Comparison of ENCODE assay signal across 7 worm cellular contexts in the genomic region with DNA sequence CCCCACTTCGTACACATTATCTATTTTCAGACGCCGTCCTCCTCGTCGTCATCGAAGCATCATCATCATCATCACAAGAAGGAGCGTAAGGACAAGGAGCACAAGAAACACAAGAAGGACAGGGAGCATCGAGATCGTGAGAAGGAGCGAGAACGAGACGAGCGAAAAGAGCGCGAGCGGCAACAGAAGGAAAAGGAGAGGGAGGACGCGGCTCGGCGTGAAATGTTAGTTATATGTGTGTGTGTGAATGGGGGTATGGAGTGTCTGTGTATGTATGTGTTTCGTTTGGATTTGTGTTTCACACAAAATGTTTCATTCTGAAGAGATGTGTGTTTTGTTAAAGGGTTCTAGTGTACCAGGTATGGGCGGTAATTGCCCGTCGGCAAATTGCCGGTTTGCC.
TF ChIP-seq lines count a peak whose summit lies in the region.

No protein-coding gene starts in this region.

TF ChIP-seq in whole organism, L1 larva, 84 proteins besides CTCF, POLR2A, EP300 and RAD21:
- TF ChIP-seq lin-14 (GFP tag; optimal IDR thresholded peaks at IDR 0.05; lab: Kevin White, UChicago) (peak; percentile 50), nhr-12 (tag; optimal IDR thresholded peaks at IDR 0.05; lab: Kevin White, UChicago) (no peak), swsn-7 (tag; optimal IDR thresholded peaks at IDR 0.05; lab: Kevin White, UChicago) (peak; percentile 15), rnt-1 (tag; optimal IDR thresholded peaks at IDR 0.05; lab: Kevin White, UChicago) (no peak), hlh-4 (tag; optimal IDR thresholded peaks at IDR 0.05; lab: Kevin White, UChicago) (no peak), F16B12.6 (tag; optimal IDR thresholded peaks at IDR 0.05; lab: Kevin White, UChicago) (no peak), ceh-82 (tag; optimal IDR thresholded peaks at IDR 0.05; lab: Kevin White, UChicago) (peak in 1 of 3 experiments; percentile 13), snu-23 (GFP tag; optimal IDR thresholded peaks at IDR 0.05; lab: Kevin White, UChicago) (peak; percentile 15), isw-1 (GFP tag; IDR thresholded peaks at IDR 0.05; lab: Robert Waterston, UW) (no peak), unc-86 (tag; optimal IDR thresholded peaks at IDR 0.05; lab: Kevin White, UChicago) (peak; percentile 2), fkh-8 (tag; optimal IDR thresholded peaks at IDR 0.05; lab: Kevin White, UChicago) (peak; percentile 12), blmp-1 (tag; optimal IDR thresholded peaks at IDR 0.05; lab: Kevin White, UChicago) (no peak)

TF ChIP-seq in whole organism, L2 larva, 48 proteins besides CTCF, POLR2A, EP300 and RAD21 (continues in another document):
- TF ChIP-seq unc-39 (tag; optimal IDR thresholded peaks at IDR 0.05; lab: Kevin White, UChicago) (no peak), egl-27 (tag; optimal IDR thresholded peaks at IDR 0.05; lab: Kevin White, UChicago) (no peak), ceh-16 (tag; optimal IDR thresholded peaks at IDR 0.05; lab: Kevin White, UChicago) (no peak), Y55F3AM.14 (GFP tag; optimal IDR thresholded peaks at IDR 0.05; lab: Kevin White, UChicago) (no peak), sma-9 (GFP tag; optimal IDR thresholded peaks at IDR 0.05; lab: Kevin White, UChicago) (peak; percentile 13), sma-9 (tag; optimal IDR thresholded peaks at IDR 0.05; lab: Kevin White, UChicago) (no peak), unc-62 (GFP tag; optimal IDR thresholded peaks at IDR 0.05; lab: Kevin White, UChicago) (no peak), aly-2 (tag; optimal IDR thresholded peaks at IDR 0.05; lab: Kevin White, UChicago) (no peak), sem-4 (tag; optimal IDR thresholded peaks at IDR 0.05; lab: Kevin White, UChicago) (no peak), unc-55 (GFP tag; optimal IDR thresholded peaks at IDR 0.05; lab: Kevin White, UChicago) (peak; percentile 37), sma-3 (GFP tag; optimal IDR thresholded peaks at IDR 0.05; lab: Kevin White, UChicago) (no peak), ztf-11 (tag; optimal IDR thresholded peaks at IDR 0.05; lab: Kevin White, UChicago) (no peak), nhr-23 (tag; optimal IDR thresholded peaks at IDR 0.05; lab: Kevin White, UChicago) (no peak)

TF ChIP-seq in whole organism, L3 larva, 47 proteins besides CTCF, POLR2A, EP300 and RAD21:
- TF ChIP-seq lin-39 (tag; optimal IDR thresholded peaks at IDR 0.05; lab: Kevin White, UChicago) (peak; percentile 31), ceh-28 (tag; optimal IDR thresholded peaks at IDR 0.05; lab: Kevin White, UChicago) (no peak), hmg-11 (tag; optimal IDR thresholded peaks at IDR 0.05; lab: Kevin White, UChicago) (peak; percentile 62)
TF ChIP-seq in whole organism, L3 larva: peak in this region for 2.

TF ChIP-seq in whole organism, L4 larva, 104 proteins besides CTCF, POLR2A, EP300 and RAD21:
- TF ChIP-seq lin-29 (GFP tag; IDR thresholded peaks at IDR 0.05; lab: Robert Waterston, UW) (no peak), F10B5.3 (tag; optimal IDR thresholded peaks at IDR 0.05; lab: Kevin White, UChicago) (no peak), mep-1 (tag; optimal IDR thresholded peaks at IDR 0.05; lab: Kevin White, UChicago) (peak; percentile 24), hmg-1.1 (GFP tag; IDR thresholded peaks at IDR 0.05; lab: Robert Waterston, UW) (peak; percentile 56), daf-16 (GFP tag; optimal IDR thresholded peaks at IDR 0.05; lab: Kevin White, UChicago) (no peak), daf-16 (tag; optimal IDR thresholded peaks at IDR 0.05; lab: Kevin White, UChicago) (peak; percentile 15), egl-27 (tag; optimal IDR thresholded peaks at IDR 0.05; lab: Kevin White, UChicago) (no peak), hlh-30 (tag; optimal IDR thresholded peaks at IDR 0.05; lab: Kevin White, UChicago; ENCODE audit: insufficient read depth) (peak; percentile 31)

TF ChIP-seq in whole organism, late embryonic, 69 proteins besides CTCF, POLR2A, EP300 and RAD21:
- TF ChIP-seq ceh-48 (tag; optimal IDR thresholded peaks at IDR 0.05; lab: Kevin White, UChicago) = no peak
- no peak for TF ChIP-seq eyg-1 (tag; optimal IDR thresholded peaks at IDR 0.05; lab: Kevin White, UChicago)
- no peak for TF ChIP-seq elt-2 (tag; optimal IDR thresholded peaks at IDR 0.05; lab: Kevin White, UChicago)
- peak; percentile 27 for TF ChIP-seq ceh-31 (tag; optimal IDR thresholded peaks at IDR 0.05; lab: Kevin White, UChicago)
- peak; percentile 44 for TF ChIP-seq ceh-34 (tag; optimal IDR thresholded peaks at IDR 0.05; lab: Kevin White, UChicago)
- TF ChIP-seq tbx-2 (tag; optimal IDR thresholded peaks at IDR 0.05; lab: Kevin White, UChicago) = peak; percentile 6
- TF ChIP-seq ref-2 (tag; optimal IDR thresholded peaks at IDR 0.05; lab: Kevin White, UChicago) = no peak
- TF ChIP-seq syd-9 (tag; optimal IDR thresholded peaks at IDR 0.05; lab: Kevin White, UChicago) = no peak

TF ChIP-seq in whole organism, mixed stage, embryonic, 35 proteins besides CTCF, POLR2A, EP300 and RAD21:
- peak; percentile 3 for TF ChIP-seq sem-2 (GFP tag; optimal IDR thresholded peaks at IDR 0.05; lab: Kevin White, UChicago)
- no peak for TF ChIP-seq hlh-1 (tag; optimal IDR thresholded peaks at IDR 0.05; lab: Kevin White, UChicago)
- TF ChIP-seq sptf-1 (tag; optimal IDR thresholded peaks at IDR 0.05; lab: Kevin White, UChicago) = no peak
- TF ChIP-seq mls-2 (tag; optimal IDR thresholded peaks at IDR 0.05; lab: Kevin White, UChicago) = no peak
- TF ChIP-seq nhr-76 (tag; optimal IDR thresholded peaks at IDR 0.05; lab: Kevin White, UChicago) = no peak
TF ChIP-seq in whole organism, mixed stage, embryonic: peak in this region for 1.

TF ChIP-seq in whole organism, young adult, 124 proteins besides CTCF, POLR2A, EP300 and RAD21:
- TF ChIP-seq tbp1 (GFP tag; optimal IDR thresholded peaks at IDR 0.05; lab: Kevin White, UChicago) (no peak), madf-3 (GFP tag; IDR thresholded peaks at IDR 0.05; lab: Robert Waterston, UW) (no peak), bed-2 (GFP tag; IDR thresholded peaks at IDR 0.05; lab: Robert Waterston, UW) (no peak), mel-28 (tag; optimal IDR thresholded peaks at IDR 0.05; lab: Kevin White, UChicago; ENCODE audit: borderline replicate concordance) (no peak), hlh-12 (tag; optimal IDR thresholded peaks at IDR 0.05; lab: Kevin White, UChicago) (no peak), zfh-2 (GFP tag; conservative IDR thresholded peaks at IDR 0.05; lab: Robert Waterston, UW) (peak; percentile 32; the same call in 1 of the 2 replicates), B0035.1 (tag; optimal IDR thresholded peaks at IDR 0.05; lab: Kevin White, UChicago) (no peak), K11D2.4 (GFP tag; IDR thresholded peaks at IDR 0.05; lab: Robert Waterston, UW) (no peak), ceh-58 (GFP tag; IDR thresholded peaks at IDR 0.05; lab: Robert Waterston, UW) (no peak), nhr-80 (tag; optimal IDR thresholded peaks at IDR 0.05; lab: Kevin White, UChicago) (peak; percentile 9), nhr-120 (GFP tag; IDR thresholded peaks at IDR 0.05; lab: Robert Waterston, UW) (no peak), tlf-1 (GFP tag; optimal IDR thresholded peaks at IDR 0.05; lab: Kevin White, UChicago) (no peak), akir-1 (GFP tag; optimal IDR thresholded peaks at IDR 0.05; lab: Kevin White, UChicago) (no peak), B0261.1 (tag; optimal IDR thresholded peaks at IDR 0.05; lab: Kevin White, UChicago) (no peak), ceh-27 (GFP tag; optimal IDR thresholded peaks at IDR 0.05; lab: Kevin White, UChicago) (peak; percentile 2), rpc-1 (optimal IDR thresholded peaks at IDR 0.05; lab: Kevin White, UChicago) (no peak), rpc-1 (tag; optimal IDR thresholded peaks at IDR 0.05; lab: Kevin White, UChicago) (no peak), F55B11.4 (tag; optimal IDR thresholded peaks at IDR 0.05; lab: Kevin White, UChicago; ENCODE audit: borderline replicate concordance, insufficient read depth) (no peak), chd-7 (tag; optimal IDR thresholded peaks at IDR 0.05; lab: Kevin White, UChicago) (no peak)
